Fruit fly (Drosophila melanogaster) whole organism, adult: ENCODE measurements around the gene Wdr92.

Source experiments
- CG11617 ChIP-seq: fragments of 200-800 bp; sonication (Bioruptor generic); optimal IDR thresholded peaks from 2 replicates; lab custom pipeline; 2017; ENCODE audit warnings: mild to moderate bottlenecking, missing biosample characterization, missing genetic modification reagents, missing genetic modification characterization
- CG12768 ChIP-seq: fragments of 200-800 bp; sonication (Bioruptor generic); optimal IDR thresholded peaks from 2 replicates; lab custom pipeline; 2017; ENCODE audit warnings: missing biosample characterization, missing genetic modification characterization, mild to moderate bottlenecking, moderate library complexity, missing genetic modification reagents
- CG14711 ChIP-seq: fragments of 200-800 bp; sonication (Bioruptor generic); optimal IDR thresholded peaks from 2 replicates; lab custom pipeline; 2018; ENCODE audit warnings: missing biosample characterization, mild to moderate bottlenecking, missing genetic modification characterization, moderate library complexity
- CG1620 ChIP-seq: fragments of 200-800 bp; sonication (Bioruptor generic); optimal IDR thresholded peaks from 2 replicates; lab custom pipeline; 2016; ENCODE audit warnings: missing biosample characterization, missing genetic modification characterization
- CG33017 ChIP-seq: fragments of 200-800 bp; sonication (Bioruptor generic); optimal IDR thresholded peaks from 2 replicates; lab custom pipeline; 2018; ENCODE audit warnings: missing biosample characterization, mild to moderate bottlenecking, missing genetic modification characterization, moderate library complexity
- CG5204 ChIP-seq: fragments of 200-800 bp; sonication (Bioruptor generic); optimal IDR thresholded peaks from 2 replicates; lab custom pipeline; 2016; ENCODE audit warnings: missing biosample characterization, missing genetic modification characterization
- CG7045 ChIP-seq: fragments of 200-800 bp; sonication (Bioruptor generic); optimal IDR thresholded peaks from 2 replicates; lab custom pipeline; 2017; ENCODE audit warnings: missing biosample characterization, mild to moderate bottlenecking, missing genetic modification characterization
- Clk ChIP-seq: fragments of 200-800 bp; sonication (Bioruptor generic); optimal IDR thresholded peaks from 2 replicates; lab custom pipeline; 2017; ENCODE audit warnings: missing biosample characterization, missing genetic modification characterization
- Crg-1 ChIP-seq: fragments of 200-800 bp; sonication (Bioruptor generic); optimal IDR thresholded peaks from 2 replicates; lab custom pipeline; 2016; ENCODE audit warnings: missing biosample characterization, missing genetic modification characterization
- Hr96 ChIP-seq: fragments of 200-800 bp; sonication (Bioruptor generic); optimal IDR thresholded peaks from 2 replicates; lab custom pipeline; 2016; ENCODE audit warnings: missing biosample characterization, missing genetic modification characterization
- Mnt ChIP-seq: fragments of 200-800 bp; sonication (Bioruptor generic); optimal IDR thresholded peaks from 2 replicates; lab custom pipeline; 2016; ENCODE audit warnings: missing biosample characterization, mild to moderate bottlenecking, missing genetic modification characterization
- bab1 ChIP-seq: fragments of 200-800 bp; sonication (Bioruptor generic); optimal IDR thresholded peaks from 3 replicates; lab custom pipeline; 2019; ENCODE audit warnings: missing biosample characterization, mild to moderate bottlenecking, missing genetic modification characterization, moderate library complexity
- cic ChIP-seq: fragments of 200-800 bp; sonication (Bioruptor generic); optimal IDR thresholded peaks from 2 replicates; lab custom pipeline; 2017; ENCODE audit warnings: missing biosample characterization, mild to moderate bottlenecking, missing genetic modification characterization, moderate library complexity
- cnc ChIP-seq, 2 experiments: fragments of >200 bp; optimal IDR thresholded peaks; 2 replicates each; lab custom pipeline; 2017
- kay ChIP-seq: fragments of 200-800 bp; sonication (Bioruptor generic); peaks from one replicate; lab custom pipeline; 2016; ENCODE audit warnings: missing biosample characterization, missing genetic modification characterization, borderline replicate concordance
- ovo ChIP-seq: fragments of 200-800 bp; sonication (Bioruptor generic); optimal IDR thresholded peaks from 2 replicates; lab custom pipeline; 2016; ENCODE audit warnings: missing biosample characterization, missing genetic modification characterization
- pad ChIP-seq: fragments of 200-800 bp; sonication (Bioruptor generic); optimal IDR thresholded peaks from 3 replicates; lab custom pipeline; 2017; ENCODE audit warnings: missing biosample characterization, missing genetic modification characterization, mild to moderate bottlenecking, moderate library complexity, missing genetic modification reagents
- tj ChIP-seq: fragments of 200-800 bp; sonication (Bioruptor generic); optimal IDR thresholded peaks from 3 replicates; lab custom pipeline; 2017; ENCODE audit warnings: missing biosample characterization, mild to moderate bottlenecking, missing genetic modification characterization, moderate library complexity
- toe ChIP-seq: fragments of 200-800 bp; sonication (Bioruptor generic); optimal IDR thresholded peaks from 2 replicates; lab custom pipeline; 2016; ENCODE audit warnings: missing biosample characterization, missing genetic modification characterization

Gene Wdr92

DNA sequence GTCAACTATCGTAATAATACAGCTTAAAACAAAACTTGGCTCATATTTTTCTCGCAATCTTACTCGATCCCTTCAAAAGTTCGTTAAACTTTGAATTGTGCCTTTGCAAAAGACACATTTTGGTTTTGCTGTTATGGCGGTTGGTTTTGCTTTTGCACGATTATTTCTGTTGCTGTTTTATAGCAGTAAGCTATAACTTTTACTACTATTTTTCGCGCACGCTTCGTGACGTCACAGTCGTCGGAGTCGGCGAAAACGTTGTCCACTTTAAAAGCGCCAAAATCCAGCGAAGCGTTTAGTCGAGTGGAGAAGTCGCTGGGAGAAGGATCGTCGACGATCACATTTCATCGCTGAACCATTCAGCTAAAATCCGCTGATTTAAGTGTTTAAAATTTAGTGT is 20.6 kb upstream of the Wdr92 start, which contains the start of gene CG7402:
Gene CG7402, plus strand, starts transcription at position 313 of the 400 bp plus-strand sequence.
- TF ChIP-seq tj (GFP tag; lab: Kevin White, UChicago): no peak
- no peak for TF ChIP-seq CG33017 (tag; lab: Kevin White, UChicago)
- TF ChIP-seq ovo (GFP tag; lab: Kevin White, UChicago): no peak
- no peak for TF ChIP-seq Crg-1 (GFP tag; lab: Kevin White, UChicago)
- TF ChIP-seq CG14711 (tag; lab: Kevin White, UChicago): no peak
- TF ChIP-seq CG7045 (GFP tag; lab: Kevin White, UChicago): no peak
- no peak for TF ChIP-seq CG11617 (GFP tag; lab: Kevin White, UChicago)
- TF ChIP-seq CG1620: no peak
- TF ChIP-seq cnc (optimal IDR thresholded peaks at IDR 0.05; lab: Kevin White, UChicago): no peak
- TF ChIP-seq Hr96: no peak

DNA sequence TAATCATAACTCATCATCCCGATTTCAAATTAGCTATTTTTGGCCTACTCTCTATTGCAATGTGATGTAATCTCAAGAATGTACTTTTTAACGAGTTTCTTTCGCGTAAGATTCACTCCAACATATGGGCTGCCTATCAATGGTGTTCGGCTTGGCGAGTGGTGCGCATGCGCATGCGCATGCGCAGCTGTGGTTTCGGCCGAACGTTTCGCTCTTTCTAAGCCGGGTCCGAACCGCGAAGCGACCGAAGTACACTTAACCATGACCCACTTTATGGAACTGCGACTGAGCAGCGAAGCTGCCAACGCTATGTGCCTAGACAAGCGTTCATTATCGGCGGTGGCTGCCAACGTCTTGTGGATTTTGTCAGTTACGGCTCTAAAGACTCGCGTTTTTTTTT is 14.3 kb upstream of the Wdr92 start:
- TF ChIP-seq pad (GFP tag; lab: Kevin White, UChicago) (no peak), cnc (optimal IDR thresholded peaks at IDR 0.05; lab: Kevin White, UChicago) (no peak), bab1 (GFP tag; lab: Kevin White, UChicago) (no peak), CG12768 (GFP tag; lab: Kevin White, UChicago) (no peak), Clk (GFP tag; lab: Kevin White, UChicago) (no peak), tj (GFP tag; lab: Kevin White, UChicago) (no peak), Crg-1 (GFP tag; lab: Kevin White, UChicago) (no peak), Mnt (GFP tag; lab: Kevin White, UChicago) (no peak)

- TF ChIP-seq kay (GFP tag; lab: Kevin White, UChicago) (no peak), tj (GFP tag; lab: Kevin White, UChicago) (peak; percentile 99), CG12768 (GFP tag; lab: Kevin White, UChicago) (no peak), pad (GFP tag; lab: Kevin White, UChicago) (peak; percentile 94), CG7045 (GFP tag; lab: Kevin White, UChicago) (no peak)
Measured at dm6 chr3L:17895815-17896275, 12.1 kb upstream of the Wdr92 start, which contains the start of gene Tsp74F. Tsp74F (minus strand) TSS chr3L:17895862.

DNA sequence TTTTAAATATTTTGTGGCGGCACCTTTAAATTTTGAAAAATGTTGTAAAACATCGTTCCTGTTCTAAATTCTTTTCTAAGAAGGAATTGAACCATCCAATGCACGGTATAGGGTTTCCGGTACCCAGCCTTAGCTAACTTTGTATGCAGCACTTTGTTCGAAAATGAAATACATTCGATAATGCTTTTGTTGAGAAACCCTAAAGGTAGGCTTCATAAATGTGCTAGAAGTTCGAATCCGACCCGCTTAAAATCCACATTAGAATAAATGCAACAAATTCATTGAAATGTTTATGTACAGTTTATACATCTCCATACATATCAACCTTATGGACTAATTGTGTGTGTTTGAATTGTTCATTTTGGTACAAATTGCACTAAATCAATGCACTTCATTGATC is 9.3 kb upstream of the Wdr92 start:
- no peak for TF ChIP-seq CG11617 (GFP tag; lab: Kevin White, UChicago)
- TF ChIP-seq toe: no peak
- TF ChIP-seq CG33017 (tag; lab: Kevin White, UChicago): no peak
- TF ChIP-seq bab1 (GFP tag; lab: Kevin White, UChicago): peak; percentile 48

dm6 chr3L:17902186-17902585 is 5.8 kb upstream of the Wdr92 start:
- TF ChIP-seq toe (no peak), pad (GFP tag; lab: Kevin White, UChicago) (no peak), CG14711 (tag; lab: Kevin White, UChicago) (no peak)

dm6 chr3L:17902621-17903020 is 5.3 kb upstream of the Wdr92 start:
- TF ChIP-seq Clk (GFP tag; lab: Kevin White, UChicago) (no peak), ovo (GFP tag; lab: Kevin White, UChicago) (no peak), CG33017 (tag; lab: Kevin White, UChicago) (peak; percentile 14), pad (GFP tag; lab: Kevin White, UChicago) (no peak), CG14711 (tag; lab: Kevin White, UChicago) (no peak), CG5204 (GFP tag; lab: Kevin White, UChicago) (peak; percentile 12), cic (GFP tag; lab: Kevin White, UChicago) (peak; percentile 57), toe (no peak), Crg-1 (GFP tag; lab: Kevin White, UChicago) (no peak), Hr96 (no peak), kay (GFP tag; lab: Kevin White, UChicago) (peak; percentile 80), Mnt (GFP tag; lab: Kevin White, UChicago) (no peak), CG12768 (GFP tag; lab: Kevin White, UChicago) (no peak), CG11617 (GFP tag; lab: Kevin White, UChicago) (no peak), CG7045 (GFP tag; lab: Kevin White, UChicago) (peak; percentile 30), bab1 (GFP tag; lab: Kevin White, UChicago) (no peak), CG1620 (no peak)

dm6 chr3L:17903813-17904416 is 4.0 kb upstream of the Wdr92 start:
- TF ChIP-seq Mnt (GFP tag; lab: Kevin White, UChicago) (peak; percentile 10), tj (GFP tag; lab: Kevin White, UChicago) (peak; percentile 59), cic (GFP tag; lab: Kevin White, UChicago) (peak; percentile 59), cnc (optimal IDR thresholded peaks at IDR 0.05; lab: Kevin White, UChicago) (no peak)
